Fruit fly (Drosophila melanogaster) whole organism, embryonic: Measurements from ENCODE around the gene tup.

ENCODE experiments used
- Atf6 ChIP-seq: fragments of 200-800 bp; sonication (Bioruptor generic); IDR thresholded peaks from 2 replicates; pipeline ENCODE4 v1.3.6; 2022; ENCODE audit warnings: missing biosample characterization, missing genetic modification characterization
- Awh ChIP-seq: fragments of 200-800 bp; sonication (Bioruptor generic); IDR thresholded peaks from 2 replicates; pipeline ENCODE4, ENCODE4 v1.3.6; 2022; ENCODE audit warnings: missing biosample characterization, missing genetic modification characterization
- BEAF-32 ChIP-seq: fragments of 200-800 bp; sonication (Bioruptor generic); optimal IDR thresholded peaks from 3 replicates; lab custom pipeline; 2017; ENCODE audit warnings: missing biosample characterization, missing genetic modification characterization, mild to moderate bottlenecking, moderate library complexity, missing genetic modification reagents
- CG10431 ChIP-seq: fragments of 200-800 bp; sonication (Bioruptor generic); optimal IDR thresholded peaks from 3 replicates; lab custom pipeline; 2018; ENCODE audit warnings: missing biosample characterization, mild to moderate bottlenecking, missing genetic modification characterization
- CG12071 ChIP-seq: fragments of 200-800 bp; sonication (Bioruptor generic); optimal IDR thresholded peaks from 3 replicates; lab custom pipeline; 2018; ENCODE audit warnings: missing biosample characterization, mild to moderate bottlenecking, missing genetic modification characterization
- CG14050 ChIP-seq: fragments of 200-800 bp; sonication (Bioruptor generic); IDR thresholded peaks from 3 replicates; pipeline ENCODE4 v1.3.6; 2022; ENCODE audit warnings: missing biosample characterization, missing genetic modification characterization
- CG15073 ChIP-seq: fragments of 200-800 bp; sonication (Bioruptor generic); optimal IDR thresholded peaks from 2 replicates; lab custom pipeline; 2016; ENCODE audit warnings: missing biosample characterization, missing genetic modification characterization
- CG17361 ChIP-seq: fragments of 200-800 bp; sonication (Bioruptor generic); IDR thresholded peaks from 3 replicates; pipeline ENCODE4 v1.3.6; 2022; ENCODE audit warnings: missing biosample characterization, missing genetic modification characterization
- CG1792 ChIP-seq: fragments of 200-800 bp; sonication (Bioruptor generic); optimal IDR thresholded peaks from 2 replicates; lab custom pipeline; 2016; ENCODE audit warnings: missing biosample characterization, missing genetic modification characterization
- CG30403 ChIP-seq: fragments of 200-800 bp; sonication (Bioruptor generic); optimal IDR thresholded peaks from 3 replicates; lab custom pipeline; 2016; ENCODE audit warnings: missing biosample characterization, missing genetic modification characterization
- CG33557 ChIP-seq: fragments of 200-800 bp; sonication (Bioruptor generic); optimal IDR thresholded peaks from 2 replicates; lab custom pipeline; 2019; ENCODE audit warnings: missing biosample characterization, mild to moderate bottlenecking, missing genetic modification characterization, moderate library complexity
- CG4424 ChIP-seq: fragments of 200-800 bp; sonication (Bioruptor generic); optimal IDR thresholded peaks from 3 replicates; lab custom pipeline; 2016; ENCODE audit warnings: missing biosample characterization, missing genetic modification characterization
- CG4730 ChIP-seq: fragments of 200-800 bp; sonication (Bioruptor generic); IDR thresholded peaks from 2 replicates; pipeline ENCODE4 v1.3.6; 2022; ENCODE audit warnings: missing biosample characterization, missing genetic modification characterization
- CG7357 ChIP-seq: fragments of 200-800 bp; sonication (Bioruptor generic); IDR thresholded peaks from 3 replicates; pipeline ENCODE4 v1.3.6; 2022; ENCODE audit warnings: missing biosample characterization, missing genetic modification characterization
- CG7987 ChIP-seq: fragments of 200-800 bp; sonication (Bioruptor generic); optimal IDR thresholded peaks from 2 replicates; lab custom pipeline; 2018; ENCODE audit warnings: missing biosample characterization, mild to moderate bottlenecking, missing genetic modification characterization, moderate library complexity
- CG8089 ChIP-seq: fragments of 200-800 bp; sonication (Bioruptor generic); optimal IDR thresholded peaks from 3 replicates; lab custom pipeline; 2016; ENCODE audit warnings: missing biosample characterization, missing genetic modification characterization
- CG8765 ChIP-seq: fragments of 200-800 bp; sonication (Bioruptor generic); IDR thresholded peaks from 2 replicates; pipeline ENCODE4 v1.3.6; 2022; ENCODE audit warnings: missing biosample characterization, missing genetic modification characterization
- CkIIα-i1 ChIP-seq: fragments of 200-800 bp; sonication (Bioruptor generic); IDR thresholded peaks from 2 replicates; pipeline ENCODE4 v1.3.6; 2022; ENCODE audit warnings: missing biosample characterization, missing genetic modification characterization
- H2.0 ChIP-seq: fragments of 200-800 bp; sonication (Bioruptor generic); IDR thresholded peaks from 2 replicates; pipeline ENCODE4 v1.3.6; 2022; ENCODE audit warnings: missing biosample characterization, missing genetic modification characterization
- HLH3B ChIP-seq: fragments of 200-800 bp; sonication (Bioruptor generic); IDR thresholded peaks from 2 replicates; pipeline ENCODE4 v1.3.6; 2022; ENCODE audit warnings: missing biosample characterization, missing genetic modification characterization
- HLH4C ChIP-seq: fragments of 200-800 bp; sonication (Bioruptor generic); IDR thresholded peaks from 3 replicates; pipeline ENCODE4 v1.3.6; 2022; ENCODE audit warnings: missing biosample characterization, missing genetic modification characterization; ENCODE audit not compliant: partially characterized antibody
- Hr78 ChIP-seq, 2 experiments: fragments of 200-800 bp in 1 of 2; fragments of >200 bp in 1 of 2; sonication (Bioruptor generic) in 1 of 2; optimal IDR thresholded peaks; 2 replicates each; lab custom pipeline; 2017 to 2019; ENCODE audit warnings: missing biosample characterization in 2 of 2, missing genetic modification characterization in 2 of 2, mild to moderate bottlenecking in 1 of 2, moderate library complexity in 1 of 2
- MBD-R2 ChIP-seq: fragments of 200-800 bp; sonication (Bioruptor generic); IDR thresholded peaks from 2 replicates; pipeline ENCODE4 v1.3.6; 2022; ENCODE audit warnings: missing biosample characterization, missing genetic modification characterization
- Mad ChIP-seq: fragments of 200-800 bp; sonication (Bioruptor generic); optimal IDR thresholded peaks from 2 replicates; lab custom pipeline; 2016; ENCODE audit warnings: missing biosample characterization, missing genetic modification characterization
- Pdp1 ChIP-seq, 2 experiments: fragments of 200-800 bp; sonication (Bioruptor generic); optimal IDR thresholded peaks; 3 replicates each; lab custom pipeline; 2016; ENCODE audit warnings: missing biosample characterization in 2 of 2, missing genetic modification characterization in 2 of 2, mild to moderate bottlenecking in 1 of 2, moderate library complexity in 1 of 2
- Ptx1 ChIP-seq: fragments of 200-800 bp; sonication (Bioruptor generic); IDR thresholded peaks from 2 replicates; pipeline ENCODE4 v1.3.6; 2022; ENCODE audit warnings: missing biosample characterization, missing genetic modification characterization
- ab ChIP-seq: fragments of 200-800 bp; sonication (Bioruptor generic); optimal IDR thresholded peaks from 2 replicates; lab custom pipeline; 2016; ENCODE audit warnings: missing biosample characterization, missing genetic modification characterization
- amos ChIP-seq: fragments of 200-800 bp; sonication (Bioruptor generic); IDR thresholded peaks from 2 replicates; pipeline ENCODE4 v1.3.6; 2022; ENCODE audit warnings: missing biosample characterization, missing genetic modification characterization; ENCODE audit not compliant: partially characterized antibody
- br ChIP-seq: fragments of >200 bp; optimal IDR thresholded peaks from 2 replicates; lab custom pipeline; 2017
- bsh ChIP-seq, 2 experiments: fragments of 200-800 bp; sonication (Bioruptor generic); optimal IDR thresholded peaks; 2 replicates each; lab custom pipeline; 2017 to 2018; ENCODE audit warnings: mild to moderate bottlenecking in 2 of 2, missing biosample characterization in 2 of 2, missing genetic modification characterization in 2 of 2, moderate library complexity in 1 of 2
- crp ChIP-seq, 2 experiments: fragments of 200-800 bp; sonication (Bioruptor generic); optimal IDR thresholded peaks; 2 replicates in 1 of 2; 3 replicates in 1 of 2; lab custom pipeline; 2017; ENCODE audit warnings: missing biosample characterization in 2 of 2, missing genetic modification characterization in 2 of 2, mild to moderate bottlenecking in 1 of 2, moderate library complexity in 1 of 2
- disco-r ChIP-seq: fragments of 200-800 bp; sonication (Bioruptor generic); optimal IDR thresholded peaks from 2 replicates; lab custom pipeline; 2016; ENCODE audit warnings: missing biosample characterization, missing genetic modification characterization
- emc ChIP-seq: fragments of 200-800 bp; sonication (Bioruptor generic); optimal IDR thresholded peaks from 2 replicates; lab custom pipeline; 2016; ENCODE audit warnings: missing biosample characterization, missing genetic modification characterization
- fru ChIP-seq: fragments of >200 bp; optimal IDR thresholded peaks from 2 replicates; lab custom pipeline; 2017
- gce ChIP-seq: fragments of 200-800 bp; sonication (Bioruptor generic); IDR thresholded peaks from 3 replicates; pipeline ENCODE4 v1.3.6; 2022; ENCODE audit warnings: missing biosample characterization, missing genetic modification characterization
- gcm2 ChIP-seq: fragments of 200-800 bp; sonication (Bioruptor generic); optimal IDR thresholded peaks from 2 replicates; lab custom pipeline; 2016; ENCODE audit warnings: missing biosample characterization, missing genetic modification characterization
- grn ChIP-seq: fragments of 200-800 bp; sonication (Bioruptor generic); optimal IDR thresholded peaks from 3 replicates; lab custom pipeline; 2017; ENCODE audit warnings: missing biosample characterization, missing genetic modification characterization
- ind ChIP-seq: fragments of 200-800 bp; sonication (Bioruptor generic); optimal IDR thresholded peaks from 3 replicates; lab custom pipeline; 2016; ENCODE audit warnings: missing biosample characterization, missing genetic modification characterization
- lov ChIP-seq, 2 experiments: fragments of 200-800 bp in 1 of 2; fragments of >200 bp in 1 of 2; sonication (Bioruptor generic) in 1 of 2; IDR thresholded peaks in 1 of 2; optimal IDR thresholded peaks in 1 of 2; 2 replicates in 1 of 2; 3 replicates in 1 of 2; pipeline versions ENCODE4 v1.3.6 to Lab custom; 2017 to 2022; ENCODE audit warnings: missing biosample characterization in 1 of 2, missing genetic modification characterization in 1 of 2
- sens-2 ChIP-seq: fragments of 200-800 bp; sonication (Bioruptor generic); IDR thresholded peaks from 2 replicates; pipeline ENCODE4 v1.3.6; 2022; ENCODE audit warnings: missing biosample characterization, missing genetic modification characterization
- stc ChIP-seq: fragments of 200-800 bp; sonication (Bioruptor generic); IDR thresholded peaks from 2 replicates; pipeline ENCODE4 v1.3.6; 2022; ENCODE audit warnings: missing biosample characterization, missing genetic modification characterization
- ttk ChIP-seq: fragments of 200-800 bp; sonication (Bioruptor generic); IDR thresholded peaks from 2 replicates; pipeline ENCODE4 v2.1.2; 2022; ENCODE audit warnings: missing biosample characterization, missing genetic modification characterization
- unpg ChIP-seq: fragments of 200-800 bp; sonication (Bioruptor generic); optimal IDR thresholded peaks from 3 replicates; lab custom pipeline; 2018; ENCODE audit warnings: missing biosample characterization, mild to moderate bottlenecking, missing genetic modification characterization, moderate library complexity
- yki ChIP-seq: fragments of >200 bp; optimal IDR thresholded peaks from 3 replicates; lab custom pipeline; 2018

tup gene

DNA sequence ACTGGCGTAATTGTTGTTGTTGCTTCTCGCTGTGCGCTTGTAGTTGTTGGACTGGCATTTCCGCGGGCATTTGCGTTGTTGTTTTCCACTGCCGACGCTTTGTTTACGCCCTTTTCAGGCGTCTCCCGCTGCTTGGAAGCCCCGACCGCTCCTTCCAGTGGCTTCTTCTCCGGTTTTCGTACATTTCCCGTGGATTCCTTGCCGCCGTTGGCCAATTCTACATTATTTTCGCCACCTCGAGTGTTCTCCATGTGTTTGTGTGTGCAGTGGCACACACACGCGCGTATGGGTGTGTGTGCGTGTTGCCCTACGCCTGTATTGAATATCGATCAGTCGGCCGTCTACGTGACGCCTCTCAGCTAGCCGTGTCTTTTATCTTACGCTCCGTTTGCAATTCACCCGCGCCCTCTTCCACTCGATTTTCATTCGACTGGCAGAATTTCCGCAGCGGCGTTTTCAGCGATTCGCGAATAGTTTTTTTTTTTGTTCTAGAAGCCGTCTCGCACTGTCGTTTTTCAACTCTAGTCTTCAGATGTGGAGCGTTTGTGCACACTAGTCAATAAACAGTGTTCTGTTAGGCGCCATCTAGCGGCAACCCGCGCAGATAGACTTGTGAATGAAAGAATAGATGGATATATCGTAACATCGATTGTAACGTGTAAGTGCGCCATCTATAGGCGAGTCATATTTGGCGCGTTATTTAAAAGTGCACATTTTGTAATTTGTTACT lies 41.8 kb downstream of the tup start, which contains the start of gene CG10600 (continued):
- TF ChIP-seq BEAF-32 (peak; percentile 93), bsh (GFP tag; optimal IDR thresholded peaks at IDR 0.05; lab: Kevin White, UChicago) (peak; percentile 51 to 56), gcm2 (GFP tag; lab: Kevin White, UChicago) (peak; percentile 75), CG8089 (GFP tag; lab: Kevin White, UChicago) (peak; percentile 71), CG30403 (GFP tag; lab: Kevin White, UChicago) (peak; percentile 86), sens-2 (GFP tag; lab: Robert Waterston, UW) (no peak), gce (GFP tag; lab: Robert Waterston, UW) (peak; percentile 56; the same call in 1 of the 3 replicates), grn (GFP tag; lab: Kevin White, UChicago) (peak; percentile 52), CG10431 (GFP tag; lab: Kevin White, UChicago) (peak; percentile 35), CG1792 (peak; percentile 81), Ptx1 (GFP tag; lab: Robert Waterston, UW) (peak; percentile 69), amos (GFP tag; lab: Robert Waterston, UW) (peak; percentile 92), ind (peak; percentile 86), CG14050 (GFP tag; lab: Robert Waterston, UW) (peak; percentile 49; the same call in 2 of the 3 replicates), br (no peak), CG4424 (GFP tag; lab: Kevin White, UChicago) (peak; percentile 79), lov (optimal IDR thresholded peaks at IDR 0.05; lab: Kevin White, UChicago) (no peak), lov (GFP tag; IDR thresholded peaks at IDR 0.05; lab: Robert Waterston, UW) (peak; percentile 70; the same call in 1 of the 3 replicates), CG15073 (GFP tag; lab: Kevin White, UChicago) (no peak), ab (no peak), Pdp1 (GFP tag; optimal IDR thresholded peaks at IDR 0.05; lab: Kevin White, UChicago) (peak; percentile 84), disco-r (GFP tag; lab: Kevin White, UChicago) (peak; percentile 66), CkIIα-i1 (no peak), emc (GFP tag; lab: Kevin White, UChicago) (peak; percentile 76), Awh (GFP tag; lab: Robert Waterston, UW) (no peak), CG33557 (GFP tag; lab: Kevin White, UChicago) (peak; percentile 46), HLH4C (GFP tag; lab: Robert Waterston, UW) (peak; percentile 79), HLH3B (GFP tag; lab: Robert Waterston, UW) (peak; percentile 59), CG4730 (GFP tag; lab: Robert Waterston, UW) (peak; percentile 58), CG7987 (GFP tag; lab: Kevin White, UChicago) (peak; percentile 85), CG17361 (peak; percentile 69), unpg (GFP tag; lab: Kevin White, UChicago) (peak; percentile 65), Hr78 (GFP tag; optimal IDR thresholded peaks at IDR 0.05; lab: Kevin White, UChicago) (no peak), crp (GFP tag; optimal IDR thresholded peaks at IDR 0.05; lab: Kevin White, UChicago) (peak in 1 of 2 experiments; percentile 44), CG8765 (peak; percentile 43; the same call in 1 of the 2 replicates), fru (lab: Kevin White, UChicago) (no peak), stc (GFP tag; lab: Robert Waterston, UW) (peak; percentile 47; the same call in 1 of the 2 replicates), CG12071 (GFP tag; lab: Kevin White, UChicago) (peak; percentile 48), yki (lab: Kevin White, UChicago) (no peak), Mad (GFP tag; lab: Kevin White, UChicago) (peak; percentile 90), MBD-R2 (GFP tag; lab: Robert Waterston, UW) (peak; percentile 86), ttk (GFP tag; lab: Robert Waterston, UW) (peak; percentile 60), Atf6 (peak; percentile 59; the same call in 1 of the 2 replicates), H2.0 (peak; percentile 53), CG7357 (GFP tag; lab: Robert Waterston, UW) (no peak; the same call in 2 of the 3 replicates)
